Worm (Caenorhabditis elegans): Measurements from ENCODE around the gene fbxa-3.

ce11 chrII:1850840-1851294 lies 30.2 kb upstream of the fbxa-3 start, which contains the start of gene C52E2.3:
- no peak for TF ChIP-seq tra-1 (GFP tag; IDR thresholded peaks at IDR 0.05)
- TF ChIP-seq pqm-1 (tag; optimal IDR thresholded peaks at IDR 0.05) = no peak
- TF ChIP-seq lin-13 (GFP tag; optimal IDR thresholded peaks at IDR 0.05) = no peak
- no peak for TF ChIP-seq pha-4 (GFP tag; IDR thresholded peaks at IDR 0.05)
- no peak for TF ChIP-seq pha-4 (tag; optimal IDR thresholded peaks at IDR 0.05)
- no peak for TF ChIP-seq skn-1 (tag; optimal IDR thresholded peaks at IDR 0.05)
- TF ChIP-seq nhr-76 (tag; optimal IDR thresholded peaks at IDR 0.05) = no peak

All from whole organism, L4 larva.